Fruit fly (Drosophila melanogaster) whole organism, wandering third instar larva: ENCODE measurements around the gene CG1582.

Source experiments
- CG9705 ChIP-seq: fragments of 200-800 bp; sonication (Bioruptor generic); optimal IDR thresholded peaks from 2 replicates; lab custom pipeline; 2018; ENCODE audit warnings: missing biosample characterization, mild to moderate bottlenecking, missing genetic modification characterization
- HLH106 ChIP-seq: fragments of 200-800 bp; optimal IDR thresholded peaks from 3 replicates; lab custom pipeline; 2019; ENCODE audit warnings: missing biosample characterization, mild to moderate bottlenecking, missing genetic modification characterization, moderate library complexity
- Hr78 ChIP-seq: fragments of >200 bp; optimal IDR thresholded peaks from 2 replicates; lab custom pipeline; 2017; ENCODE audit warnings: missing biosample characterization, missing genetic modification characterization
- Mio ChIP-seq: sonication (Bioruptor generic); optimal IDR thresholded peaks from 2 replicates; lab custom pipeline; 2016; ENCODE audit warnings: missing biosample characterization, missing genetic modification characterization
- dmrt93B ChIP-seq: fragments of 200-800 bp; sonication (Bioruptor generic); optimal IDR thresholded peaks from 2 replicates; lab custom pipeline; 2018; ENCODE audit warnings: missing biosample characterization, mild to moderate bottlenecking, missing genetic modification characterization
- ey ChIP-seq: fragments of 200-800 bp; sonication (Bioruptor generic); optimal IDR thresholded peaks from 2 replicates; lab custom pipeline; 2016; ENCODE audit warnings: missing biosample characterization, missing genetic modification characterization
- fru ChIP-seq: fragments of 200-800 bp; sonication (Bioruptor generic); optimal IDR thresholded peaks from 3 replicates; lab custom pipeline; 2016; ENCODE audit warnings: missing biosample characterization, mild to moderate bottlenecking, missing genetic modification characterization

- no peak for TF ChIP-seq Mio (GFP tag; lab: Kevin White, UChicago)
- no peak for TF ChIP-seq Hr78 (GFP tag; lab: Kevin White, UChicago)
- no peak for TF ChIP-seq CG9705
- no peak for TF ChIP-seq ey (GFP tag; lab: Kevin White, UChicago)
- TF ChIP-seq dmrt93B (GFP tag; lab: Kevin White, UChicago), result no peak
- TF ChIP-seq fru (GFP tag; lab: Kevin White, UChicago), result peak; percentile 2
- no peak for TF ChIP-seq HLH106 (tag; lab: Kevin White, UChicago)
Observed at dm6 chrX:10933776-10934175, 34.7 kb upstream of the CG1582 start.
